Fruit fly (Drosophila melanogaster): ENCODE data around the gene Sptr.

Sptr gene

DNA sequence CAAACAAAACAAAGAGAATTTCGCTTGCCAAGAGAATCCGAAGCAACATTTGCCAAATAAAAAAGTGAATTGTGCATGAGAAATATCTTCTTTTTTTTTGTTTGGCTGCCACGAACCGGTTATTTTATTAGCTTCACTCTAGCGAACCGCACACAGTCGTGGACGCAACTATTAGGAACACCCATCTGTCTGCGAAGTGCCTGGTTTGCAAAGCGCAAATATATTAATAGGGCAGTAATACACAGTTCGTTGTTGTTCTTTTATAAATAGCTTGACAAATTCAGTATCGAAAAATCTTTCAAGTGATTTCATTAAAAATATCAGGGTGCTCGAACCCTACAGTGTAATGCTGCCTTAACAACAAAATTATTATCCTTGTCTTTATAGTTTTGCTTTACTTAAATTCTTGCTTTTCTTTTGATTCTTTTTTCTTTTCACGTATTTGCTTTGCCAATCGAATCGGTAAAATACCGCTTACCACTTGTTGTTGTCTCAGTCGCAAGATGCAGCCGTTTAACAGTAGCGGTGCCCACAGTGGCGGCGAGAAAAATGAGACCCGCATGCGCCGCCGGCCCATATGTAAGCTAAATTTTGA is 27.3 kb upstream of the Sptr start (continued):
- TF ChIP-seq CG11902 (GFP tag; optimal IDR thresholded peaks at IDR 0.05) (no peak), salr (GFP tag; optimal IDR thresholded peaks at IDR 0.05) (peak in 1 of 2 experiments; percentile 59), CG6792 (GFP tag; optimal IDR thresholded peaks at IDR 0.05) (peak; percentile 50), CG15336 (GFP tag; IDR thresholded peaks at IDR 0.05) (no peak; the same call in 1 of the 2 replicates), topi (GFP tag; optimal IDR thresholded peaks at IDR 0.05) (peak; percentile 41), CG11294 (GFP tag; IDR thresholded peaks at IDR 0.05) (no peak), eg (GFP tag; IDR thresholded peaks at IDR 0.05) (peak; percentile 50), Eip78C (GFP tag) (peak; percentile 85), net (GFP tag; optimal IDR thresholded peaks at IDR 0.05) (peak; percentile 48), CG3032 (tag; optimal IDR thresholded peaks at IDR 0.05) (peak; percentile 62), CG3919 (GFP tag; optimal IDR thresholded peaks at IDR 0.05) (peak; percentile 42), Smox (GFP tag; optimal IDR thresholded peaks at IDR 0.05) (peak; percentile 70), lz (GFP tag; optimal IDR thresholded peaks at IDR 0.05) (peak; percentile 62), CG6276 (GFP tag; optimal IDR thresholded peaks at IDR 0.05) (peak; percentile 65), Gug (GFP tag; IDR thresholded peaks at IDR 0.05) (peak; percentile 29; the same call in 1 of the 2 replicates), Ets96B (tag; optimal IDR thresholded peaks at IDR 0.05) (peak; percentile 47), Lpt (GFP tag; optimal IDR thresholded peaks at IDR 0.05) (peak; percentile 32), cyc (GFP tag; optimal IDR thresholded peaks at IDR 0.05) (peak; percentile 36), Blimp-1 (GFP tag; optimal IDR thresholded peaks at IDR 0.05) (no peak), Sox15 (GFP tag; optimal IDR thresholded peaks at IDR 0.05) (peak; percentile 19), dsx (GFP tag; optimal IDR thresholded peaks at IDR 0.05; ENCODE audit: poor library complexity, severe bottlenecking) (peak; percentile 67), CG8632 (GFP tag; optimal IDR thresholded peaks at IDR 0.05) (peak; percentile 58)

DNA sequence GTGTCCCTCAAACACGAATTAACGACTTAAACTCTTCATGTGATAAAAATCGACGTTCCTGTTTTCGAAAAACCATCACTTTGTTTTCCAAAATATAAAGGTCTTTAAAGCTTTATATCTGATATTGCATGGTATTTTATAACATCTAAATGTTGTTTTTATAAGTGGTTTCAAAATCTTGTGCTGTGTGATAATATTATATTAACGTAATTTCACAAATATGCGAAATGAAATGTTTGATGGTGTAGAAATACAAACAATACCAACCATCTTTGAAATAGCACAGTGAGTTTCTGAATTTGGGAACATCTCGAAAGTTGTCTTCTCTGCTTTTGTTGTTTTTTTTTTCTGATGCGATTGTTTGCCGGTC is 26.7 kb upstream of the Sptr start:
- TF ChIP-seq fd85E (GFP tag; optimal IDR thresholded peaks at IDR 0.05) (no peak), esn (GFP tag; optimal IDR thresholded peaks at IDR 0.05) (peak; percentile 24), CG15336 (GFP tag; IDR thresholded peaks at IDR 0.05) (peak; percentile 7; the same call in 1 of the 2 replicates), CG10669 (GFP tag; optimal IDR thresholded peaks at IDR 0.05) (peak; percentile 97), Sox14 (GFP tag; optimal IDR thresholded peaks at IDR 0.05) (no peak), Sox15 (GFP tag; optimal IDR thresholded peaks at IDR 0.05) (no peak), Met (GFP tag; optimal IDR thresholded peaks at IDR 0.05) (peak; percentile 49), CG9139 (GFP tag; optimal IDR thresholded peaks at IDR 0.05) (no peak), CG31627 (GFP tag; optimal IDR thresholded peaks at IDR 0.05) (peak; percentile 29), CG1621 (tag; optimal IDR thresholded peaks at IDR 0.05) (no peak), acj6 (GFP tag; optimal IDR thresholded peaks at IDR 0.05) (peak; percentile 23), Sox102F (GFP tag; optimal IDR thresholded peaks at IDR 0.05) (peak; percentile 17), topi (GFP tag; optimal IDR thresholded peaks at IDR 0.05) (peak; percentile 42), CG32006 (GFP tag; optimal IDR thresholded peaks at IDR 0.05) (no peak), fd59A (GFP tag; optimal IDR thresholded peaks at IDR 0.05) (no peak), Smox (GFP tag; optimal IDR thresholded peaks at IDR 0.05) (no peak), OdsH (GFP tag; optimal IDR thresholded peaks at IDR 0.05) (no peak), svp (GFP tag) (peak; percentile 70), CG6854 (GFP tag; optimal IDR thresholded peaks at IDR 0.05) (no peak), CG7368 (GFP tag; optimal IDR thresholded peaks at IDR 0.05) (no peak), spab (GFP tag; optimal IDR thresholded peaks at IDR 0.05) (no peak), CG6163 (GFP tag; IDR thresholded peaks at IDR 0.05) (no peak), CG8632 (GFP tag; optimal IDR thresholded peaks at IDR 0.05) (no peak), pdm3 (GFP tag; optimal IDR thresholded peaks at IDR 0.05) (no peak), Gug (GFP tag; IDR thresholded peaks at IDR 0.05) (no peak), CG6792 (GFP tag; optimal IDR thresholded peaks at IDR 0.05) (no peak), Eip75B (GFP tag; optimal IDR thresholded peaks at IDR 0.05) (peak; percentile 29), salr (GFP tag; optimal IDR thresholded peaks at IDR 0.05) (no peak), dac (GFP tag; optimal IDR thresholded peaks at IDR 0.05) (no peak), CG11294 (GFP tag; IDR thresholded peaks at IDR 0.05) (no peak), vri (GFP tag; optimal IDR thresholded peaks at IDR 0.05) (no peak), net (GFP tag; optimal IDR thresholded peaks at IDR 0.05) (no peak), cyc (GFP tag; optimal IDR thresholded peaks at IDR 0.05) (peak; percentile 28), CG10631 (GFP tag; optimal IDR thresholded peaks at IDR 0.05) (no peak), Eip93F (GFP tag; optimal IDR thresholded peaks at IDR 0.05) (no peak), dsx (GFP tag; optimal IDR thresholded peaks at IDR 0.05; ENCODE audit: poor library complexity, severe bottlenecking) (no peak), CG6276 (GFP tag; optimal IDR thresholded peaks at IDR 0.05) (no peak), Lpt (GFP tag; optimal IDR thresholded peaks at IDR 0.05) (no peak), CG6808 (GFP tag; optimal IDR thresholded peaks at IDR 0.05) (peak; percentile 26), Hr39 (GFP tag; optimal IDR thresholded peaks at IDR 0.05) (peak; percentile 20)

Data from whole organism, prepupa.